Fruit fly (Drosophila melanogaster): ENCODE data around the gene Hsc70-2.
A peak's percentile ranks its signal among the peaks of the same experiment; 100 is the strongest.

The Hsc70-2 gene

dm6 chr3R:13015811-13016766 lies 28.5 kb upstream of the Hsc70-2 start (continued):
- TF ChIP-seq CG7745 (tag; optimal IDR thresholded peaks at IDR 0.05), result no peak
- no peak for TF ChIP-seq ftz-f1 (GFP tag; optimal IDR thresholded peaks at IDR 0.05)
- no peak for TF ChIP-seq Ada2b (GFP tag; IDR thresholded peaks at IDR 0.05)
- no peak for TF ChIP-seq dm (GFP tag; optimal IDR thresholded peaks at IDR 0.05)
- TF ChIP-seq CoRest (tag; optimal IDR thresholded peaks at IDR 0.05), result peak; percentile 18
- TF ChIP-seq MBD-R2 (GFP tag; IDR thresholded peaks at IDR 0.05), result no peak
- no peak for TF ChIP-seq Ravus (GFP tag; IDR thresholded peaks at IDR 0.05)
- TF ChIP-seq Ets97D (GFP tag; optimal IDR thresholded peaks at IDR 0.05), result no peak
- TF ChIP-seq Hr78 (GFP tag; optimal IDR thresholded peaks at IDR 0.05), result no peak
- TF ChIP-seq CG12155 (GFP tag; optimal IDR thresholded peaks at IDR 0.05), result peak; percentile 7
- no peak for TF ChIP-seq CG8388 (GFP tag; optimal IDR thresholded peaks at IDR 0.05)
- no peak for TF ChIP-seq unc-4 (GFP tag; IDR thresholded peaks at IDR 0.05; ENCODE audit: partially characterized antibody)
- no peak for TF ChIP-seq MESR4 (GFP tag; optimal IDR thresholded peaks at IDR 0.05)
- TF ChIP-seq CG31365 (tag; optimal IDR thresholded peaks at IDR 0.05), result no peak
- peak; percentile 59 for TF ChIP-seq CG2120 (GFP tag; optimal IDR thresholded peaks at IDR 0.05)
- TF ChIP-seq BEAF-32 (GFP tag; optimal IDR thresholded peaks at IDR 0.05), result no peak
- no peak for TF ChIP-seq otp (GFP tag; IDR thresholded peaks at IDR 0.05)
- TF ChIP-seq dimm (GFP tag; IDR thresholded peaks at IDR 0.05), result no peak
- TF ChIP-seq repo (GFP tag; optimal IDR thresholded peaks at IDR 0.05), result no peak
- no peak for TF ChIP-seq CG17359 (tag; optimal IDR thresholded peaks at IDR 0.05)
- no peak for TF ChIP-seq ems (GFP tag; optimal IDR thresholded peaks at IDR 0.05)
- no peak for TF ChIP-seq gcm (GFP tag; optimal IDR thresholded peaks at IDR 0.05)
- no peak for TF ChIP-seq ash1 (GFP tag; optimal IDR thresholded peaks at IDR 0.05)
- no peak for TF ChIP-seq CG13296 (GFP tag; optimal IDR thresholded peaks at IDR 0.05)
- peak; percentile 85 for TF ChIP-seq CG12769 (tag; optimal IDR thresholded peaks at IDR 0.05)
- no peak for TF ChIP-seq H2.0 (GFP tag; IDR thresholded peaks at IDR 0.05)
- no peak for TF ChIP-seq CG9876 (GFP tag; optimal IDR thresholded peaks at IDR 0.05)
- TF ChIP-seq CG6813 (GFP tag; optimal IDR thresholded peaks at IDR 0.05), result no peak
- no peak for TF ChIP-seq seq (GFP tag; IDR thresholded peaks at IDR 0.05)
- TF ChIP-seq CG10147 (GFP tag; optimal IDR thresholded peaks at IDR 0.05), result no peak
- no peak for TF ChIP-seq esg (GFP tag; conservative IDR thresholded peaks at IDR 0.05)
- TF ChIP-seq CG4854 (GFP tag; optimal IDR thresholded peaks at IDR 0.05), result no peak
- no peak for TF ChIP-seq tx (GFP tag; optimal IDR thresholded peaks at IDR 0.05)
- TF ChIP-seq CG5245 (GFP tag; optimal IDR thresholded peaks at IDR 0.05), result no peak
- peak; percentile 20 for TF ChIP-seq en (GFP tag; optimal IDR thresholded peaks at IDR 0.05)
- TF ChIP-seq CG13775 (GFP tag; optimal IDR thresholded peaks at IDR 0.05), result no peak
- no peak for TF ChIP-seq CG4707 (GFP tag; optimal IDR thresholded peaks at IDR 0.05)
- TF ChIP-seq CG15073 (GFP tag; optimal IDR thresholded peaks at IDR 0.05), result no peak
- TF ChIP-seq Dad (GFP tag; optimal IDR thresholded peaks at IDR 0.05), result no peak
- TF ChIP-seq chn (GFP tag; optimal IDR thresholded peaks at IDR 0.05), result no peak
- no peak for TF ChIP-seq CG7271 (tag; optimal IDR thresholded peaks at IDR 0.05)
- no peak for TF ChIP-seq cad (GFP tag; optimal IDR thresholded peaks at IDR 0.05)
- no peak for TF ChIP-seq Dfd (GFP tag; optimal IDR thresholded peaks at IDR 0.05)
- no peak for TF ChIP-seq Xbp1 (GFP tag; optimal IDR thresholded peaks at IDR 0.05)
- peak; percentile 73 for TF ChIP-seq row (GFP tag; IDR thresholded peaks at IDR 0.05)
- no peak for TF ChIP-seq CG17912 (GFP tag; optimal IDR thresholded peaks at IDR 0.05)
- no peak for TF ChIP-seq CG15011 (GFP tag; optimal IDR thresholded peaks at IDR 0.05)
- TF ChIP-seq bowl (GFP tag; IDR thresholded peaks at IDR 0.05), result no peak
- TF ChIP-seq CG30431 (GFP tag; optimal IDR thresholded peaks at IDR 0.05), result no peak

All from whole organism, embryonic.